Worm (Caenorhabditis elegans): ENCODE data around the gene emc-5.

Gene emc-5

DNA sequence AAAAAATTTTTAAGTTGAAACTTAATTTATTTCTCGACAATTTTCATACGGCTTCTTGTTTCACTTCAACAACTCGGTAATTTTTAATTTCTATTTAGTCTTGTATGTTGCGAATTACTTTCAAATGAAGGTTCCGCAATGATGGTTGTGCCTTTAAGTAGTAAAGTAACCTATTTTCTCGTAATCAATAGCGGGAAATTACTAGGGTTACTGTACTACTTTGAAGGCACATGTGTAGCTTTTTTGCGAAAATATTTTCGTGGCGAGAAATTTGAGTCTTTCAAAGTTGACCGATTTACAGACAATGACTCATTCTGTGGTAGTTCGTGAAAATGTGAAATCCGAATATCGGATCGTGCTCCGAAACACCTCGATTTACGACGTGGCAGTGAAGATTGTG lies 21.6 kb downstream of the emc-5 start, which contains the start of gene B0334.10:
B0334.10 (plus strand) TSS at position 301 of the 400 bp plus-strand sequence.
- TF ChIP-seq che-1 (tag; optimal IDR thresholded peaks at IDR 0.05) = no peak

- TF ChIP-seq ceh-48 (tag; optimal IDR thresholded peaks at IDR 0.05) (no peak), eyg-1 (tag; optimal IDR thresholded peaks at IDR 0.05) (no peak), tbx-2 (tag; optimal IDR thresholded peaks at IDR 0.05) (no peak), lin-11 (tag; optimal IDR thresholded peaks at IDR 0.05) (no peak), unc-86 (tag; optimal IDR thresholded peaks at IDR 0.05) (no peak), tbx-7 (tag; optimal IDR thresholded peaks at IDR 0.05) (no peak)
These were observed 24.7 kb downstream of the emc-5 start, which contains the start of gene Y62F5A.10 for ce11 chrII:11521300-11521699. Y62F5A.10 (plus strand) TSS chrII:11521600.

DNA sequence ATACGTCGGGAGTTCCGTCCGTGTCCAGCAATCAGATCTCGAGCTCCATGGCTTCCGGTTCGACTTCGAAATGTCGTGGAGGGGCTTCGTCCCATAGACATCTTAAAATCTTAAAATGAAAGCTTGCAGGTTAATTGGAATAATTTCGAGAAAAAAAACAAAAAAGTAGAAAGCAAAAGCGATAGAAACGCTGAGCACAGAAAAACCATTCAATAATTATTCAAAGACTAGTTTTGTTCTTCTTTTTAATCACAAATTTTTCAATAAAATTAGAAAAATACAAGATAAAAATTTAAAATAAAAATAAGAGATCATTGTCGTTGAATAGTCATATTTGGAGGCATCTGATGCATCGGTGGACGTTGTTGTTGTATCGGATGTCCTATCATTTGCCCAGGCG lies 30.4 kb downstream of the emc-5 start, which contains the start of gene age-1:
age-1 (minus strand) TSS at position 101 of the 400 bp plus-strand sequence.
- TF ChIP-seq nfya-1 (tag; optimal IDR thresholded peaks at IDR 0.05) = no peak
- TF ChIP-seq ceh-48 (tag; optimal IDR thresholded peaks at IDR 0.05) = no peak
- TF ChIP-seq dmd-4 (tag; optimal IDR thresholded peaks at IDR 0.05; ENCODE audit: borderline replicate concordance) = no peak
- TF ChIP-seq T23F11.4 (GFP tag; optimal IDR thresholded peaks at IDR 0.05) = no peak
- no peak for TF ChIP-seq ceh-34 (tag; optimal IDR thresholded peaks at IDR 0.05)
- no peak for TF ChIP-seq madf-2 (tag; optimal IDR thresholded peaks at IDR 0.05)
- no peak for TF ChIP-seq elt-2 (tag; optimal IDR thresholded peaks at IDR 0.05)
- TF ChIP-seq unc-3 (GFP tag; conservative IDR thresholded peaks at IDR 0.05) = no peak
- no peak for TF ChIP-seq unc-3 (tag; optimal IDR thresholded peaks at IDR 0.05)

- TF ChIP-seq sox-2 (GFP tag; IDR thresholded peaks at IDR 0.05) = no peak
- no peak for TF ChIP-seq rnt-1 (tag; optimal IDR thresholded peaks at IDR 0.05)
- no peak for TF ChIP-seq fax-1 (tag; optimal IDR thresholded peaks at IDR 0.05)
- TF ChIP-seq dve-1 (tag; optimal IDR thresholded peaks at IDR 0.05) = no peak
- no peak for TF ChIP-seq unc-86 (tag; optimal IDR thresholded peaks at IDR 0.05)
- no peak for TF ChIP-seq T23F11.4 (GFP tag; optimal IDR thresholded peaks at IDR 0.05)
- no peak for TF ChIP-seq ceh-18 (tag; optimal IDR thresholded peaks at IDR 0.05)
- no peak for TF ChIP-seq lim-6 (tag; optimal IDR thresholded peaks at IDR 0.05)
- TF ChIP-seq ceh-34 (tag; optimal IDR thresholded peaks at IDR 0.05) = no peak
- no peak for TF ChIP-seq hlh-15 (tag; optimal IDR thresholded peaks at IDR 0.05)
- TF ChIP-seq pat-9 (tag; optimal IDR thresholded peaks at IDR 0.05) = no peak
- TF ChIP-seq ceh-48 (tag; optimal IDR thresholded peaks at IDR 0.05) = no peak
- TF ChIP-seq ceh-9 (tag; optimal IDR thresholded peaks at IDR 0.05) = no peak
These were observed 37.1 kb downstream of the emc-5 start, which contains the start of gene mdt-8 for ce11 chrII:11533716-11534115. mdt-8 (minus strand) TSS chrII:11533816.

ce11 chrII:11534429-11535099 lies 38.0 kb downstream of the emc-5 start, which contains the start of gene Y62F5A.12:
Y62F5A.12 (minus strand) TSS chrII:11534479.
- TF ChIP-seq hlh-13 (GFP tag; optimal IDR thresholded peaks at IDR 0.05) (peak; percentile 72), unc-42 (tag; optimal IDR thresholded peaks at IDR 0.05) (peak; percentile 88), ceh-34 (tag; optimal IDR thresholded peaks at IDR 0.05) (peak; percentile 95), C08G9.2 (tag; optimal IDR thresholded peaks at IDR 0.05) (peak; percentile 97), unc-86 (tag; optimal IDR thresholded peaks at IDR 0.05) (peak; percentile 79), zip-5 (tag; optimal IDR thresholded peaks at IDR 0.05) (peak; percentile 92), F13H6.1 (tag; optimal IDR thresholded peaks at IDR 0.05) (peak; percentile 96), ttx-3 (tag; optimal IDR thresholded peaks at IDR 0.05) (peak; percentile 30), rnt-1 (tag; optimal IDR thresholded peaks at IDR 0.05) (peak; percentile 98), ref-2 (tag; optimal IDR thresholded peaks at IDR 0.05) (peak; percentile 98), ceh-19 (GFP tag; optimal IDR thresholded peaks at IDR 0.05) (peak; percentile 81), ahr-1 (tag; optimal IDR thresholded peaks at IDR 0.05) (peak; percentile 78), fax-1 (tag; optimal IDR thresholded peaks at IDR 0.05) (peak; percentile 94), C38D4.7 (GFP tag; optimal IDR thresholded peaks at IDR 0.05) (peak; percentile 41), lin-11 (tag; optimal IDR thresholded peaks at IDR 0.05) (peak; percentile 22), lim-6 (tag; optimal IDR thresholded peaks at IDR 0.05) (peak; percentile 98), tbx-7 (tag; optimal IDR thresholded peaks at IDR 0.05) (peak; percentile 92), ztf-16 (tag; optimal IDR thresholded peaks at IDR 0.05) (peak; percentile 78), hlh-15 (tag; optimal IDR thresholded peaks at IDR 0.05) (peak; percentile 64), sox-4 (tag; optimal IDR thresholded peaks at IDR 0.05) (peak; percentile 54), madf-2 (tag; optimal IDR thresholded peaks at IDR 0.05) (peak; percentile 52), Y22D7AL.16 (tag; optimal IDR thresholded peaks at IDR 0.05) (peak; percentile 5), hlh-6 (tag; optimal IDR thresholded peaks at IDR 0.05) (peak; percentile 62), sdc-2 (tag; optimal IDR thresholded peaks at IDR 0.05) (peak; percentile 9), fkh-6 (tag; optimal IDR thresholded peaks at IDR 0.05) (peak; percentile 57), che-1 (tag; optimal IDR thresholded peaks at IDR 0.05) (peak; percentile 21), ceh-48 (tag; optimal IDR thresholded peaks at IDR 0.05) (peak; percentile 35), ceh-14 (tag; optimal IDR thresholded peaks at IDR 0.05) (peak; percentile 98), unc-3 (GFP tag; conservative IDR thresholded peaks at IDR 0.05) (peak; percentile 83), unc-3 (tag; optimal IDR thresholded peaks at IDR 0.05) (peak; percentile 66), ceh-18 (tag; optimal IDR thresholded peaks at IDR 0.05) (peak; percentile 89)
